Fruit fly (Drosophila melanogaster) whole organism, prepupa: Measurements from ENCODE around the gene CG10513.
A peak's percentile ranks its signal among the peaks of the same experiment; 100 is the strongest.

Experiments
- Blimp-1 ChIP-seq: fragments of 200-800 bp; sonication (Bioruptor generic); optimal IDR thresholded peaks from 3 replicates; lab custom pipeline; 2017; ENCODE audit warnings: missing biosample characterization, missing genetic modification characterization, mild to moderate bottlenecking, moderate library complexity, missing genetic modification reagents
- CG10631 ChIP-seq: fragments of 200-800 bp; sonication (Bioruptor generic); optimal IDR thresholded peaks from 2 replicates; lab custom pipeline; 2016; ENCODE audit warnings: missing biosample characterization, missing genetic modification characterization
- CG11294 ChIP-seq: fragments of 200-800 bp; sonication (Bioruptor generic); IDR thresholded peaks from 2 replicates; pipeline ENCODE4 v1.3.6; 2022; ENCODE audit warnings: missing biosample characterization, missing genetic modification characterization
- CG11902 ChIP-seq: fragments of 200-800 bp; sonication (Bioruptor generic); optimal IDR thresholded peaks from 3 replicates; lab custom pipeline; 2016; ENCODE audit warnings: missing biosample characterization, missing genetic modification characterization
- CG15336 ChIP-seq: fragments of 200-800 bp; sonication (Bioruptor generic); IDR thresholded peaks from 2 replicates; pipeline ENCODE4 v1.3.6; 2022; ENCODE audit warnings: missing biosample characterization, missing genetic modification characterization
- CG16779 ChIP-seq: fragments of 200-800 bp; sonication (Bioruptor generic); optimal IDR thresholded peaks from 3 replicates; lab custom pipeline; 2017; ENCODE audit warnings: missing biosample characterization, mild to moderate bottlenecking, missing genetic modification characterization
- CG3032 ChIP-seq: fragments of 200-800 bp; optimal IDR thresholded peaks from 2 replicates; lab custom pipeline; 2019; ENCODE audit warnings: missing biosample characterization, mild to moderate bottlenecking, missing genetic modification characterization, moderate library complexity
- CG34406 ChIP-seq: fragments of 200-800 bp; sonication (Bioruptor generic); optimal IDR thresholded peaks from 3 replicates; lab custom pipeline; 2016; ENCODE audit warnings: missing biosample characterization, missing genetic modification characterization
- CG3919 ChIP-seq: fragments of 200-800 bp; sonication (Bioruptor generic); optimal IDR thresholded peaks from 3 replicates; lab custom pipeline; 2016; ENCODE audit warnings: missing biosample characterization, missing genetic modification characterization
- CG6163 ChIP-seq: fragments of 200-800 bp; sonication (Bioruptor generic); IDR thresholded peaks from 3 replicates; pipeline ENCODE4 v1.3.6; 2022; ENCODE audit warnings: missing biosample characterization, missing genetic modification characterization
- CG6276 ChIP-seq: fragments of 200-800 bp; sonication (Bioruptor generic); optimal IDR thresholded peaks from 2 replicates; lab custom pipeline; 2017; ENCODE audit warnings: missing biosample characterization, mild to moderate bottlenecking, missing genetic modification characterization
- CG6792 ChIP-seq: fragments of 200-800 bp; sonication (Bioruptor generic); optimal IDR thresholded peaks from 3 replicates; lab custom pipeline; 2016; ENCODE audit warnings: missing biosample characterization, missing genetic modification characterization
- CG6808 ChIP-seq: fragments of 200-800 bp; sonication (Bioruptor generic); optimal IDR thresholded peaks from 3 replicates; lab custom pipeline; 2017; ENCODE audit warnings: missing biosample characterization, missing genetic modification characterization, mild to moderate bottlenecking, moderate library complexity, missing genetic modification reagents
- CG8119 ChIP-seq: fragments of 200-800 bp; sonication (Bioruptor generic); IDR thresholded peaks from 3 replicates; pipeline ENCODE4 v1.3.6; 2022; ENCODE audit warnings: missing biosample characterization, missing genetic modification characterization
- CG8319 ChIP-seq: fragments of 200-800 bp; sonication (Bioruptor generic); optimal IDR thresholded peaks from 3 replicates; lab custom pipeline; 2016; ENCODE audit warnings: missing biosample characterization, missing genetic modification characterization
- CG8632 ChIP-seq: fragments of 200-800 bp; sonication (Bioruptor generic); optimal IDR thresholded peaks from 3 replicates; lab custom pipeline; 2016; ENCODE audit warnings: missing biosample characterization, missing genetic modification characterization
- CG9139 ChIP-seq: fragments of 200-800 bp; sonication (Bioruptor generic); optimal IDR thresholded peaks from 3 replicates; lab custom pipeline; 2017; ENCODE audit warnings: missing biosample characterization, mild to moderate bottlenecking, missing genetic modification characterization
- Eip75B ChIP-seq: fragments of 200-800 bp; sonication (Bioruptor generic); optimal IDR thresholded peaks from 3 replicates; lab custom pipeline; 2016; ENCODE audit warnings: missing biosample characterization, missing genetic modification characterization
- Eip78C ChIP-seq: fragments of 200-800 bp; sonication (Bioruptor generic); peaks from one replicate; lab custom pipeline; 2016; ENCODE audit warnings: missing biosample characterization, missing genetic modification characterization
- Eip93F ChIP-seq: fragments of 200-800 bp; sonication (Bioruptor generic); optimal IDR thresholded peaks from 2 replicates; lab custom pipeline; 2016; ENCODE audit warnings: missing biosample characterization, mild to moderate bottlenecking, missing genetic modification characterization
- Ets96B ChIP-seq: fragments of 200-800 bp; optimal IDR thresholded peaks from 2 replicates; lab custom pipeline; 2019; ENCODE audit warnings: missing biosample characterization, mild to moderate bottlenecking, missing genetic modification characterization, moderate library complexity
- Hr38 ChIP-seq: sonication (Bioruptor generic); optimal IDR thresholded peaks from 2 replicates; lab custom pipeline; 2016; ENCODE audit warnings: missing biosample characterization, missing genetic modification characterization
- OdsH ChIP-seq: fragments of 200-800 bp; sonication (Bioruptor generic); optimal IDR thresholded peaks from 3 replicates; lab custom pipeline; 2016; ENCODE audit warnings: missing biosample characterization, missing genetic modification characterization
- Smox ChIP-seq: fragments of 200-800 bp; sonication (Bioruptor generic); optimal IDR thresholded peaks from 3 replicates; lab custom pipeline; 2016; ENCODE audit warnings: missing biosample characterization, missing genetic modification characterization
- Sox102F ChIP-seq: fragments of 200-800 bp; sonication (Bioruptor generic); optimal IDR thresholded peaks from 2 replicates; lab custom pipeline; 2016; ENCODE audit warnings: missing biosample characterization, mild to moderate bottlenecking, missing genetic modification characterization
- Sox15 ChIP-seq: fragments of 200-800 bp; sonication (Bioruptor generic); optimal IDR thresholded peaks from 3 replicates; lab custom pipeline; 2016; ENCODE audit warnings: missing biosample characterization, missing genetic modification characterization
- dac ChIP-seq: fragments of 200-800 bp; sonication (Bioruptor generic); optimal IDR thresholded peaks from 2 replicates; lab custom pipeline; 2017; ENCODE audit warnings: missing biosample characterization, mild to moderate bottlenecking, missing genetic modification characterization
- eg ChIP-seq: fragments of 200-800 bp; sonication (Bioruptor generic); IDR thresholded peaks from 3 replicates; pipeline ENCODE4 v1.3.6; 2022; ENCODE audit warnings: missing biosample characterization, missing genetic modification characterization
- fd85E ChIP-seq: fragments of 200-800 bp; sonication (Bioruptor generic); optimal IDR thresholded peaks from 3 replicates; lab custom pipeline; 2016; ENCODE audit warnings: missing biosample characterization, missing genetic modification characterization
- fkh ChIP-seq: fragments of 200-800 bp; sonication (Bioruptor generic); optimal IDR thresholded peaks from 3 replicates; lab custom pipeline; 2017; ENCODE audit warnings: missing biosample characterization, mild to moderate bottlenecking, missing genetic modification characterization, moderate library complexity
- lz ChIP-seq: fragments of 200-800 bp; sonication (Bioruptor generic); optimal IDR thresholded peaks from 3 replicates; lab custom pipeline; 2016; ENCODE audit warnings: missing biosample characterization, missing genetic modification characterization
- net ChIP-seq: fragments of 200-800 bp; sonication (Bioruptor generic); optimal IDR thresholded peaks from 3 replicates; lab custom pipeline; 2016; ENCODE audit warnings: missing biosample characterization, missing genetic modification characterization
- salr ChIP-seq, 2 experiments: fragments of 200-800 bp; sonication (Bioruptor generic); optimal IDR thresholded peaks; 3 replicates each; lab custom pipeline; 2016 to 2018; ENCODE audit warnings: missing biosample characterization in 2 of 2, missing genetic modification characterization in 2 of 2, mild to moderate bottlenecking in 1 of 2
- spab ChIP-seq: fragments of 200-800 bp; sonication (Bioruptor generic); optimal IDR thresholded peaks from 2 replicates; lab custom pipeline; 2017; ENCODE audit warnings: missing biosample characterization, mild to moderate bottlenecking, missing genetic modification characterization, missing genetic modification reagents
- svp ChIP-seq: fragments of 200-800 bp; sonication (Bioruptor generic); peaks from one replicate; lab custom pipeline; 2016; ENCODE audit warnings: missing biosample characterization, missing genetic modification characterization
- topi ChIP-seq: fragments of 200-800 bp; sonication (Bioruptor generic); optimal IDR thresholded peaks from 3 replicates; lab custom pipeline; 2016; ENCODE audit warnings: missing biosample characterization, missing genetic modification characterization
- vri ChIP-seq: fragments of 200-800 bp; sonication (Bioruptor generic); optimal IDR thresholded peaks from 3 replicates; lab custom pipeline; 2016; ENCODE audit warnings: missing biosample characterization, mild to moderate bottlenecking, missing genetic modification characterization

The CG10513 gene

DNA sequence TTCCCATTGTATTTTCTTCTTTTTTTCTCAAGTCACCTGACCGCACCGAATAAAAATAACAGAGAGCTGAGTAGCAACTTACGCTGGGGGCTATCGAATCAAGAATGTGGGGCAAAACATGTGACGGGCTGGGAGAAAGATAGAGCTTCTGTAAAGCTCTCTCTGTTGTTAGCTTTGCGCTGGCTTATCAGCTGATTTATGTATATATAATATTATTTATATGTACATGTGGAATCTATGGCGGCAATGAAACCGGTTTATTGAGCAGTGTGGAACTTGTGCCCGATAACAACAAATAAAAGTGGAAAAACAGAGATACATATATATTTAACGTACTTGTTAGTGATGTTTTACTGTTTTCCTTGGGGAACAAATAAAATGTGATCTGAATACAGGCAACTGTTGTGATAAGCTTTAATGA is 15.9 kb upstream of the CG10513 start, which contains the start of gene CG31098:
Gene CG31098, minus strand, starts transcription at position 114 of the 421 bp plus-strand sequence.
- TF ChIP-seq Eip78C (GFP tag; lab: Kevin White, UChicago) (peak; percentile 77), Sox102F (GFP tag; lab: Kevin White, UChicago) (peak; percentile 3), fkh (GFP tag; lab: Kevin White, UChicago) (peak; percentile 75), Eip93F (GFP tag; lab: Kevin White, UChicago) (peak; percentile 25), CG16779 (tag; lab: Kevin White, UChicago) (peak; percentile 55), CG8319 (GFP tag; lab: Kevin White, UChicago) (no peak), vri (GFP tag; lab: Kevin White, UChicago) (peak; percentile 33), spab (no peak), CG6276 (GFP tag; lab: Kevin White, UChicago) (peak; percentile 32)

- TF ChIP-seq Hr38 (GFP tag; lab: Kevin White, UChicago) (no peak), CG6808 (no peak), CG15336 (no peak), lz (GFP tag; lab: Kevin White, UChicago) (no peak), eg (no peak), CG34406 (GFP tag; lab: Kevin White, UChicago) (no peak), vri (GFP tag; lab: Kevin White, UChicago) (no peak), Smox (no peak), net (GFP tag; lab: Kevin White, UChicago) (no peak), spab (no peak), dac (GFP tag; lab: Kevin White, UChicago) (no peak), CG6792 (no peak), fd85E (GFP tag; lab: Kevin White, UChicago) (no peak), OdsH (GFP tag; lab: Kevin White, UChicago) (no peak), Ets96B (tag; lab: Kevin White, UChicago) (no peak), CG8319 (GFP tag; lab: Kevin White, UChicago) (no peak)
Measured at dm6 chr3R:25289589-25289988, 12.6 kb upstream of the CG10513 start, which contains the start of gene CG11893. Gene CG11893 (plus strand): TSS chr3R:25289889.

- TF ChIP-seq Eip78C (GFP tag; lab: Kevin White, UChicago) (no peak), svp (GFP tag; lab: Kevin White, UChicago) (no peak), salr (GFP tag; optimal IDR thresholded peaks at IDR 0.05; lab: Kevin White, UChicago) (no peak), fkh (GFP tag; lab: Kevin White, UChicago) (no peak), CG6163 (GFP tag; lab: Robert Waterston, UW) (no peak), CG8632 (no peak), CG9139 (GFP tag; lab: Kevin White, UChicago) (no peak), CG11902 (GFP tag; lab: Kevin White, UChicago) (no peak), CG3032 (tag; lab: Kevin White, UChicago) (no peak), CG8319 (GFP tag; lab: Kevin White, UChicago) (no peak), CG11294 (no peak), CG8119 (no peak), CG3919 (GFP tag; lab: Kevin White, UChicago) (no peak), CG10631 (GFP tag; lab: Kevin White, UChicago) (no peak), OdsH (GFP tag; lab: Kevin White, UChicago) (no peak)
Measured at dm6 chr3R:25287128-25287527, 10.1 kb upstream of the CG10513 start, which contains the start of gene CG13658. Gene CG13658 (plus strand): TSS chr3R:25287474.

- TF ChIP-seq CG6808: no peak
- TF ChIP-seq spab: no peak
- TF ChIP-seq Ets96B (tag; lab: Kevin White, UChicago): no peak
- no peak for TF ChIP-seq Blimp-1
- TF ChIP-seq Eip75B: no peak
- TF ChIP-seq topi: no peak
- no peak for TF ChIP-seq CG11902 (GFP tag; lab: Kevin White, UChicago)
- no peak for TF ChIP-seq Sox15
Measured at dm6 chr3R:25285173-25285572, 8.2 kb upstream of the CG10513 start, which contains the start of gene CG31104. Gene CG31104 (plus strand): TSS chr3R:25285473.
